Fruit fly (Drosophila melanogaster) whole organism: ENCODE data around the gene CG12355.

Source experiments
- Dll ChIP-seq: fragments of >200 bp; optimal IDR thresholded peaks from 2 replicates; lab custom pipeline; 2017
- pan ChIP-seq: fragments of >200 bp; optimal IDR thresholded peaks from 2 replicates; lab custom pipeline; 2017

DNA sequence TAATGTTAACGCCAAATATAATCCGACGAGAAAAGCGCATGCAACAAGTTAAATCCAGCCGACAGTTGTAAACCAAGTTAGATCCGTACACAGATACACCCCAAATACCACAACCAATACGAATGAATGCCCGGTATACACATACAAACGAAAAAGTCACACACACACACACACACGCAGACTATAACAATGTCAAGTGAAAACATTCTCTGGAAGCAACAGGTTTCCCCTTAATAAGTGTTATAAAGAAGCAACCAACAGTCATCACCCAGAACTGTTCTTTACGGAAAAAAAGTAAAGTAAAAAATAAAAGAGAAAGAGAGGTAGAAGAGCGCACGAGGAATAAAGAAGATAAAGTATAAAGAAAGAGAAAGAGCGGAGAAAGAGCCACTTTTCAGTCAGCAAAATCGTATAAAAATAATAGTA, 40.5 kb upstream of the CG12355 start:
- TF ChIP-seq Dll (lab: Kevin White, UChicago) (no peak), pan (lab: Kevin White, UChicago) (no peak)
